Fruit fly (Drosophila melanogaster): ENCODE results near the gene CG46426.

Gene CG46426

DNA sequence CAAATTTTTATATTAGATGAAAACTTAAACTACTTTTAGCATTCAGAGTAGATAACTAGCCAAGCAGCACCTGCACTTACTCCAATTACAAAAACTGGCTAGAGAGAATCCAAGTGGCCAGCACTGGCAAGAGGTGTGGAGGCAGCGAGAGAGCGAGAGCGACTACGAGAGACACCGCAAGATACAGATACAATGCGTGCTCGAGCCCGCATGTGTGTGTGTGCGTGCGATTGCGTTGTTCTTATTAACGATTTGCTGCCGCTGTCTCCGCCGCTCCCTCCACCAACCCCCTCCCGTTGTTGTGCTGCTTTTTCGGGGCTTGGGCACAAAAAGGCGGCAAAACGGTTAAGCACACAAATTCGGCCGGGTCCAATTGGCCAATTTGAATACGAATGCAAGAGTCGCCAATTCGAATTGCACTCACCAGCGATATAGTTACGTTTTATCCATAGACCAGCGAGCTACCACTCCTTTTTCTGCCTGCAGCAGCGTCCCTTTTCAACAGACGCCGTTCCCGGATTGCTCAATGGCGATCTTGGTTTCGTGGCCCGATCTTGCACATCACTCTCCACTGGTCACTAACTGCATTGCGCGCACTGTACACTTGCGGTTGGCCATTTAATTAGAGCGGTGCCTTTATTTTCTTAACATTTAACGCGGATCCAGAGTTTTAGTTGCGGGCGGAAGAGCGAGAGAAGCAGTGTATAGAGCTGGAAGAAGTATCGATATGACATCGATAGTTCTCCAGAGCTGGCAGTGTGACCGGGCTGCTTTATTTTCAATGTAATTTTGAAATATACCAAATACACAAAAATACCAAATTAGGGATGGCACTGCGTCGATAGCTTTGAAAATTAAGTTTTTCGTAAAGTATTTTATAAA is 33.7 kb upstream of the CG46426 start, which contains the start of gene crol (continued):
- no peak for TF ChIP-seq tin (GFP tag; optimal IDR thresholded peaks at IDR 0.05)
- TF ChIP-seq CG42726 (GFP tag; IDR thresholded peaks at IDR 0.05; ENCODE audit: partially characterized antibody) = peak; percentile 64; the same call in 1 of the 2 replicates
- no peak for TF ChIP-seq CG11695 (GFP tag; IDR thresholded peaks at IDR 0.05)
- TF ChIP-seq cwo (GFP tag; optimal IDR thresholded peaks at IDR 0.05) = no peak
- TF ChIP-seq zf30C (GFP tag; optimal IDR thresholded peaks at IDR 0.05) = no peak
- peak; percentile 28 for TF ChIP-seq sug (tag; optimal IDR thresholded peaks at IDR 0.05)
- no peak for TF ChIP-seq fd64A (GFP tag; optimal IDR thresholded peaks at IDR 0.05)
- no peak for TF ChIP-seq Max (GFP tag; optimal IDR thresholded peaks at IDR 0.05)
- 0 out of 2 replicates have a peak, but pooled peaks have one; percentile 13 for TF ChIP-seq CG10366 (GFP tag; IDR thresholded peaks at IDR 0.05)
- TF ChIP-seq Tbp (GFP tag; optimal IDR thresholded peaks at IDR 0.05) = no peak
- TF ChIP-seq CG9609 (GFP tag; optimal IDR thresholded peaks at IDR 0.05) = no peak
- TF ChIP-seq danr (GFP tag; IDR thresholded peaks at IDR 0.05) = no peak
- no peak for TF ChIP-seq CG13123 (GFP tag; optimal IDR thresholded peaks at IDR 0.05)
- TF ChIP-seq kni (GFP tag; optimal IDR thresholded peaks at IDR 0.05) = peak; percentile 93
- TF ChIP-seq Trl (optimal IDR thresholded peaks at IDR 0.05) = peak; percentile 86 to 91
- TF ChIP-seq Trl (GFP tag; optimal IDR thresholded peaks at IDR 0.05) = no peak
- TF ChIP-seq CG6175 (GFP tag; IDR thresholded peaks at IDR 0.05) = peak; percentile 91
- TF ChIP-seq Bdp1 (GFP tag; optimal IDR thresholded peaks at IDR 0.05) = no peak
- peak; percentile 81 for TF ChIP-seq Scr (GFP tag; IDR thresholded peaks at IDR 0.05; ENCODE audit: partially characterized antibody)
- no peak for TF ChIP-seq Hsf (GFP tag; optimal IDR thresholded peaks at IDR 0.05)
- TF ChIP-seq CG7987 (GFP tag; optimal IDR thresholded peaks at IDR 0.05) = peak; percentile 24
- TF ChIP-seq HLH4C (GFP tag; IDR thresholded peaks at IDR 0.05; ENCODE audit: partially characterized antibody) = peak; percentile 80
- no peak for TF ChIP-seq pho (GFP tag; optimal IDR thresholded peaks at IDR 0.05)
- no peak for TF ChIP-seq H15 (GFP tag; IDR thresholded peaks at IDR 0.05)
- peak; percentile 40 for TF ChIP-seq CG2120 (GFP tag; optimal IDR thresholded peaks at IDR 0.05)
- TF ChIP-seq Usf (GFP tag; optimal IDR thresholded peaks at IDR 0.05) = no peak
- TF ChIP-seq Dbx (GFP tag; IDR thresholded peaks at IDR 0.05) = peak; percentile 56; the same call in 1 of the 3 replicates
- TF ChIP-seq Gsc (GFP tag; IDR thresholded peaks at IDR 0.05) = no peak
- no peak for TF ChIP-seq scrt (GFP tag; optimal IDR thresholded peaks at IDR 0.05)
- peak; percentile 10 for TF ChIP-seq CG30403 (GFP tag; optimal IDR thresholded peaks at IDR 0.05)
- TF ChIP-seq Nf-YB (GFP tag; optimal IDR thresholded peaks at IDR 0.05) = peak; percentile 36
- TF ChIP-seq CG6683 (GFP tag; optimal IDR thresholded peaks at IDR 0.05) = no peak
- no peak for TF ChIP-seq Jarid2 (GFP tag; optimal IDR thresholded peaks at IDR 0.05)
- TF ChIP-seq sens-2 (GFP tag; IDR thresholded peaks at IDR 0.05) = no peak
- peak; percentile 36 for TF ChIP-seq CoRest (tag; optimal IDR thresholded peaks at IDR 0.05)
- TF ChIP-seq Meics (GFP tag; optimal IDR thresholded peaks at IDR 0.05) = peak; percentile 7
- no peak for TF ChIP-seq crp (GFP tag; optimal IDR thresholded peaks at IDR 0.05)
- TF ChIP-seq da (GFP tag; optimal IDR thresholded peaks at IDR 0.05) = no peak
- TF ChIP-seq grn (GFP tag; optimal IDR thresholded peaks at IDR 0.05) = no peak
- TF ChIP-seq CG10462 (GFP tag; optimal IDR thresholded peaks at IDR 0.05) = no peak
- no peak for TF ChIP-seq CG10654 (GFP tag; optimal IDR thresholded peaks at IDR 0.05)
- peak; percentile 15 for TF ChIP-seq exex (tag; optimal IDR thresholded peaks at IDR 0.05)
- TF ChIP-seq CG9876 (GFP tag; optimal IDR thresholded peaks at IDR 0.05) = no peak
- peak; percentile 6 for TF ChIP-seq dmrt99B (tag; optimal IDR thresholded peaks at IDR 0.05)
- TF ChIP-seq CG10543 (GFP tag; optimal IDR thresholded peaks at IDR 0.05) = peak; percentile 87
- no peak for TF ChIP-seq sd (tag; optimal IDR thresholded peaks at IDR 0.05)
- 0 out of 2 replicates have a peak, but pooled peaks have one; percentile 16 for TF ChIP-seq Atf6 (GFP tag; IDR thresholded peaks at IDR 0.05)
- TF ChIP-seq Sin3A (optimal IDR thresholded peaks at IDR 0.05) = peak; percentile 63
- no peak for TF ChIP-seq Hr39 (optimal IDR thresholded peaks at IDR 0.05)
- TF ChIP-seq CG1792 (GFP tag; optimal IDR thresholded peaks at IDR 0.05) = no peak
